Fruit fly (Drosophila melanogaster): ENCODE results near the gene eIF4E7.
A peak's percentile ranks its signal among the peaks of the same experiment; 100 is the strongest.

Gene eIF4E7

dm6 chrX:1180865-1181264 lies 18.7 kb upstream of the eIF4E7 start:
- TF ChIP-seq sage (GFP tag; optimal IDR thresholded peaks at IDR 0.05) = no peak
- TF ChIP-seq Dif (GFP tag; optimal IDR thresholded peaks at IDR 0.05; ENCODE audit: partially characterized antibody) = no peak
- TF ChIP-seq ey (GFP tag; optimal IDR thresholded peaks at IDR 0.05) = no peak
- no peak for TF ChIP-seq Mio (GFP tag; optimal IDR thresholded peaks at IDR 0.05)
- no peak for TF ChIP-seq pan (optimal IDR thresholded peaks at IDR 0.05)
- TF ChIP-seq GATAd (GFP tag; optimal IDR thresholded peaks at IDR 0.05) = no peak
- TF ChIP-seq dsf (GFP tag; optimal IDR thresholded peaks at IDR 0.05; ENCODE audit: borderline replicate concordance) = no peak
- TF ChIP-seq CrebA (GFP tag; optimal IDR thresholded peaks at IDR 0.05; ENCODE audit: borderline replicate concordance) = no peak

DNA sequence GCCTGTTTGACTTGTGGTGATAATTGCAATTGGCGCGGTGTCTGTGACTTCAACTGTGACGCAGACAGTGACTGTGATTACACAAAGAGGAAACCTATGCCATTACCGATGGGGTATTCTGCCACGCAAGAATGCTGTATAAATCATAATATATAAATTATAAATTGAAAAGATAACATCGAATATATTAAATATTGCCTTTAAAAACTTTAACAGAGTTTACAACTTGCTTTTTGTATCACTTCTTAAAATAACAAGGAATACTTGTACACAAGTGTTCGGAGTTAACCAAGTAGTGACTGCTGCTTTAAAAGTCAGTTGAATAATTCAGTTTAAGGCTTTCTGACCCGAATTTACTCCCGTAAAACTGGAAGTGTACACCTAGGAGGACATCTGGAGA lies 17.7 kb upstream of the eIF4E7 start, which contains the start of gene CG11379:
CG11379 (plus strand) TSS at position 301 of the 400 bp plus-strand sequence.
- TF ChIP-seq OdsH (GFP tag; optimal IDR thresholded peaks at IDR 0.05) (no peak), HLH106 (tag; optimal IDR thresholded peaks at IDR 0.05) (no peak), CG32264 (GFP tag; optimal IDR thresholded peaks at IDR 0.05) (no peak), dl (GFP tag; optimal IDR thresholded peaks at IDR 0.05; ENCODE audit: insufficient read depth in 1 of 2, partially characterized antibody in 2 of 2) (no peak), woc (GFP tag; optimal IDR thresholded peaks at IDR 0.05) (no peak)

DNA sequence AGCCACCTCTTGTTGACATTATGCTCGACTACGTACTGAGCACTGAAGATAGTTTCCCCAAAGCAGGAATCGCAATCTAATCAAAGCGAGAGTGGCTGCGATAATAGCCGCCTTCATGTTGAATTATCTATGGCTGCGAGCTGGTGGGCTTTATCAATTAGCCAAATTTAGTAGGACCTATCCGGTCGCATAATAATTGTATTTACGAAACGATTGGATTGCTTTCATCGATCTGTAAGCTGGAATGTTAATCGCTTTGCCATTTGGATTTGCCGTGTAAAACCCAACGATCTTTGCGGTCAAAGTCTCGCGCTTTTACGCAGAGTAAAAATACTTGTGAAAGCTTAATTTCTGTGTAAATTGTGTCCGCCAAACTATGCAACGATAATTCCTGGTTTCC lies 13.8 kb upstream of the eIF4E7 start, which contains the start of gene CG11384:
CG11384 (minus strand) TSS at position 43 of the 400 bp plus-strand sequence.
- TF ChIP-seq OdsH (GFP tag; optimal IDR thresholded peaks at IDR 0.05) (no peak), lola (GFP tag; optimal IDR thresholded peaks at IDR 0.05) (no peak), psq (GFP tag; optimal IDR thresholded peaks at IDR 0.05) (no peak), rgr (GFP tag; optimal IDR thresholded peaks at IDR 0.05) (no peak), tai (GFP tag; optimal IDR thresholded peaks at IDR 0.05) (no peak), woc (GFP tag; optimal IDR thresholded peaks at IDR 0.05) (no peak), foxo (GFP tag; optimal IDR thresholded peaks at IDR 0.05) (no peak), Hr78 (GFP tag; optimal IDR thresholded peaks at IDR 0.05) (no peak), Myc (optimal IDR thresholded peaks at IDR 0.05) (no peak), CrebA (GFP tag; optimal IDR thresholded peaks at IDR 0.05; ENCODE audit: borderline replicate concordance) (no peak)

DNA sequence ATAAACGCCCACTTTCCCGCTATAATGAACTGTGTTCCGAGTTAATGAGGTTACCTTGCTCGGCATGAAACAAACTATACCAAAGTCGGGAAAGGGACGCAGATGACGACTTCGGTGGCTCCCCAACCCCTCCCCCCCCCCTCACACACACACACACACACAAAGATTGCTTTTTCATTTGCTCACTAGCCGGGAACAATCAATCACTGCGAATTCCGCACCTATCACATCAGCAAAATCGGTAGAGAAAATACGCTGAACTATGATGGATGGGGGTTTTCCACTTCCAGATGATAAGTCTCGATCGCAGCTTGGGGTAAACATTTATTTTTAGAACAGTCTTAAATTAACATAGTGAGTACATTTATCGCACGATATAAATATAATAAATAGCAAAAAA lies 11.4 kb upstream of the eIF4E7 start:
- TF ChIP-seq CrebA (GFP tag; optimal IDR thresholded peaks at IDR 0.05; ENCODE audit: borderline replicate concordance) (no peak), Dfd (GFP tag; optimal IDR thresholded peaks at IDR 0.05) (peak; percentile 54)

DNA sequence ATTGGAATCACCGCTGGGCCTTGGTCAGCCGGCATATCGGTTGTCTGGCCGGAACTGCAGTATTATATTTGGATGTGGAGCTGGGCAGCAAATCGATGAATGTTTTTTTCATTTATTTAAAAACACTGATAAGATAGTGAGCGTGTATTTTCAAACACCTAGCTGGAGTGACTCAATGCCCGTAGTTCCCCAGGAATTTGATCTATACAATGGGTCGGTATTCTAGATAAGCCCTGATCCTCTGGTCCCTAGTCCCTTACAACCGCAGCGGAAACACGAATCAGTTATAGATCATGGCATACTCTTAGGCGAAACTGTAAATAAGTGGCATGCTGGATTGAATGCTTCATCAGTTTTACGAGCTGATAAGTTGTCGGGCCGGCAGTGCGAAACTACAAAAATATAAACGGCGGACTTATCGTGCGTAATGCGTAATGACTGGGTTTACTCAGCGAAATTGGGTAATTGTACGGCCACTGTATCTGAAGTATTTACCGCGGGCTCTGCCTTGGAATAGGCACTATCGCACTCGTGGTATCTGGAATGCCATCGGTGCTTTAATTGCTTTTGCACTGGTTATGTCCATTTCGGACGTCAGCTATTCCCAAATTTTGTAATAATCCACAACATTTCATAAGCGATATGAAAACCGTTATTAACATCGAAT lies 10.7 kb upstream of the eIF4E7 start:
- TF ChIP-seq CG32264 (GFP tag; optimal IDR thresholded peaks at IDR 0.05) = no peak
- TF ChIP-seq CG9705 (GFP tag; optimal IDR thresholded peaks at IDR 0.05) = no peak
- TF ChIP-seq dsf (GFP tag; optimal IDR thresholded peaks at IDR 0.05; ENCODE audit: borderline replicate concordance) = no peak
- TF ChIP-seq Hr78 (GFP tag; optimal IDR thresholded peaks at IDR 0.05) = no peak
- TF ChIP-seq GATAd (GFP tag; optimal IDR thresholded peaks at IDR 0.05) = no peak
- no peak for TF ChIP-seq jim (GFP tag; optimal IDR thresholded peaks at IDR 0.05)
- TF ChIP-seq sv (GFP tag; optimal IDR thresholded peaks at IDR 0.05) = no peak
- TF ChIP-seq Mio (GFP tag; optimal IDR thresholded peaks at IDR 0.05) = no peak
- TF ChIP-seq usp (GFP tag; optimal IDR thresholded peaks at IDR 0.05) = no peak
- no peak for TF ChIP-seq pan (optimal IDR thresholded peaks at IDR 0.05)
- TF ChIP-seq HLH106 (tag; optimal IDR thresholded peaks at IDR 0.05) = no peak
- TF ChIP-seq Jra (GFP tag; optimal IDR thresholded peaks at IDR 0.05) = no peak
- TF ChIP-seq tai (GFP tag; optimal IDR thresholded peaks at IDR 0.05) = no peak
- no peak for TF ChIP-seq Vsx2 (GFP tag; optimal IDR thresholded peaks at IDR 0.05; ENCODE audit: partially characterized antibody)

dm6 chrX:1171018-1171417 lies 8.8 kb upstream of the eIF4E7 start:
- TF ChIP-seq foxo (GFP tag; optimal IDR thresholded peaks at IDR 0.05) (peak in 1 of 2 experiments; percentile 65), psq (GFP tag; optimal IDR thresholded peaks at IDR 0.05) (peak; percentile 37), N (GFP tag; optimal IDR thresholded peaks at IDR 0.05) (no peak), Sp1 (GFP tag; optimal IDR thresholded peaks at IDR 0.05) (peak; percentile 38), CG32264 (GFP tag; optimal IDR thresholded peaks at IDR 0.05) (no peak), Vsx2 (GFP tag; optimal IDR thresholded peaks at IDR 0.05; ENCODE audit: partially characterized antibody) (no peak), jim (GFP tag; optimal IDR thresholded peaks at IDR 0.05) (no peak), rgr (GFP tag; optimal IDR thresholded peaks at IDR 0.05) (peak; percentile 38), Rel (GFP tag; optimal IDR thresholded peaks at IDR 0.05) (no peak), Rel (tag; optimal IDR thresholded peaks at IDR 0.05) (no peak), Jra (GFP tag; optimal IDR thresholded peaks at IDR 0.05) (no peak), sv (GFP tag; optimal IDR thresholded peaks at IDR 0.05) (no peak), Dif (GFP tag; optimal IDR thresholded peaks at IDR 0.05; ENCODE audit: partially characterized antibody) (no peak), GATAd (GFP tag; optimal IDR thresholded peaks at IDR 0.05) (no peak), usp (GFP tag; optimal IDR thresholded peaks at IDR 0.05) (no peak), sage (GFP tag; optimal IDR thresholded peaks at IDR 0.05) (no peak), CG9705 (GFP tag; optimal IDR thresholded peaks at IDR 0.05) (peak; percentile 6), brk (GFP tag; optimal IDR thresholded peaks at IDR 0.05) (no peak), Hr78 (GFP tag; optimal IDR thresholded peaks at IDR 0.05) (no peak), dl (GFP tag; optimal IDR thresholded peaks at IDR 0.05; ENCODE audit: insufficient read depth in 1 of 2, partially characterized antibody in 2 of 2) (no peak), pan (optimal IDR thresholded peaks at IDR 0.05) (no peak), dmrt93B (GFP tag; optimal IDR thresholded peaks at IDR 0.05) (peak; percentile 23), OdsH (GFP tag; optimal IDR thresholded peaks at IDR 0.05) (peak; percentile 30), Dfd (GFP tag; optimal IDR thresholded peaks at IDR 0.05) (no peak), Myc (optimal IDR thresholded peaks at IDR 0.05) (no peak), fru (GFP tag; optimal IDR thresholded peaks at IDR 0.05) (peak; percentile 60), ey (GFP tag; optimal IDR thresholded peaks at IDR 0.05) (peak; percentile 37), tai (GFP tag; optimal IDR thresholded peaks at IDR 0.05) (no peak), dsf (GFP tag; optimal IDR thresholded peaks at IDR 0.05; ENCODE audit: borderline replicate concordance) (no peak), Mio (GFP tag; optimal IDR thresholded peaks at IDR 0.05) (no peak), lola (GFP tag; optimal IDR thresholded peaks at IDR 0.05) (no peak)

All from whole organism, wandering third instar larva.